Fruit fly (Drosophila melanogaster) whole organism, embryonic: ENCODE data around the gene Rpn12.

Experiments
- Atf6 ChIP-seq: fragments of 200-800 bp; sonication (Bioruptor generic); IDR thresholded peaks from 2 replicates; pipeline ENCODE4 v1.3.6; 2022; ENCODE audit warnings: missing biosample characterization, missing genetic modification characterization
- Bdp1 ChIP-seq: fragments of 200-800 bp; sonication (Bioruptor generic); optimal IDR thresholded peaks from 3 replicates; lab custom pipeline; 2016; ENCODE audit warnings: missing biosample characterization, missing genetic modification characterization
- C15 ChIP-seq: fragments of 200-800 bp; sonication (Bioruptor generic); IDR thresholded peaks from 3 replicates; pipeline ENCODE4 v1.3.6; 2022; ENCODE audit warnings: missing biosample characterization, missing genetic modification characterization
- CG10321 ChIP-seq: fragments of 200-800 bp; sonication (Bioruptor generic); IDR thresholded peaks from 2 replicates; pipeline ENCODE4 v1.3.6; 2022; ENCODE audit warnings: missing biosample characterization, missing genetic modification characterization
- CG10366 ChIP-seq: fragments of 200-800 bp; sonication (Bioruptor generic); IDR thresholded peaks from 2 replicates; pipeline ENCODE4 v1.3.6; 2022; ENCODE audit warnings: missing biosample characterization, missing genetic modification characterization
- CG11504 ChIP-seq: fragments of 200-800 bp; sonication (Bioruptor generic); optimal IDR thresholded peaks from 3 replicates; lab custom pipeline; 2019; ENCODE audit warnings: missing biosample characterization, mild to moderate bottlenecking, missing genetic modification characterization, moderate library complexity
- CG11723 ChIP-seq: fragments of 200-800 bp; sonication (Bioruptor generic); optimal IDR thresholded peaks from 2 replicates; lab custom pipeline; 2017; ENCODE audit warnings: missing biosample characterization, mild to moderate bottlenecking, missing genetic modification characterization
- CG12942 ChIP-seq: fragments of 200-800 bp; sonication (Bioruptor generic); optimal IDR thresholded peaks from 3 replicates; lab custom pipeline; 2016; ENCODE audit warnings: missing biosample characterization, missing genetic modification characterization
- CG13424 ChIP-seq: fragments of 200-800 bp; sonication (Bioruptor generic); optimal IDR thresholded peaks from 2 replicates; lab custom pipeline; 2019; ENCODE audit warnings: missing biosample characterization, mild to moderate bottlenecking, missing genetic modification characterization, moderate library complexity
- CG14667 ChIP-seq: fragments of 200-800 bp; sonication (Bioruptor generic); IDR thresholded peaks from 2 replicates; pipeline ENCODE4 v1.3.6; 2022; ENCODE audit warnings: missing biosample characterization, missing genetic modification characterization
- CG14860 ChIP-seq: fragments of 200-800 bp; sonication (Bioruptor generic); IDR thresholded peaks from 3 replicates; pipeline ENCODE4 v1.3.6; 2022; ENCODE audit warnings: missing biosample characterization, missing genetic modification characterization; ENCODE audit not compliant: partially characterized antibody
- CG16779 ChIP-seq: fragments of 200-800 bp; sonication (Bioruptor generic); IDR thresholded peaks from 2 replicates; pipeline ENCODE4 v1.3.6; 2022; ENCODE audit warnings: missing biosample characterization, missing genetic modification characterization
- CG17328 ChIP-seq: fragments of 200-800 bp; sonication (Bioruptor generic); IDR thresholded peaks from 2 replicates; pipeline ENCODE4 v1.3.6; 2022; ENCODE audit warnings: missing biosample characterization, missing genetic modification characterization
- CG17361 ChIP-seq: fragments of 200-800 bp; sonication (Bioruptor generic); IDR thresholded peaks from 3 replicates; pipeline ENCODE4 v1.3.6; 2022; ENCODE audit warnings: missing biosample characterization, missing genetic modification characterization
- CG2678 ChIP-seq: fragments of 200-800 bp; sonication (Bioruptor generic); optimal IDR thresholded peaks from 3 replicates; lab custom pipeline; 2019; ENCODE audit warnings: missing biosample characterization, mild to moderate bottlenecking, missing genetic modification characterization, moderate library complexity
- CG30431 ChIP-seq: fragments of 200-800 bp; sonication (Bioruptor generic); optimal IDR thresholded peaks from 2 replicates; lab custom pipeline; 2017; ENCODE audit warnings: missing biosample characterization, missing genetic modification characterization
- CG3281 ChIP-seq: fragments of 200-800 bp; sonication (Bioruptor generic); optimal IDR thresholded peaks from 3 replicates; lab custom pipeline; 2017; ENCODE audit warnings: missing biosample characterization, mild to moderate bottlenecking, missing genetic modification characterization
- CG3838 ChIP-seq: fragments of 200-800 bp; sonication (Bioruptor generic); optimal IDR thresholded peaks from 3 replicates; lab custom pipeline; 2016; ENCODE audit warnings: missing biosample characterization, missing genetic modification characterization
- CG3995 ChIP-seq: fragments of 200-800 bp; sonication (Bioruptor generic); optimal IDR thresholded peaks from 3 replicates; lab custom pipeline; 2016; ENCODE audit warnings: missing biosample characterization, missing genetic modification characterization
- CG4282 ChIP-seq: fragments of 200-800 bp; sonication (Bioruptor generic); optimal IDR thresholded peaks from 2 replicates; lab custom pipeline; 2016; ENCODE audit warnings: missing biosample characterization, missing genetic modification characterization
- CG4404 ChIP-seq: fragments of 200-800 bp; sonication (Bioruptor generic); IDR thresholded peaks from 2 replicates; pipeline ENCODE4 v1.3.6; 2022; ENCODE audit warnings: missing biosample characterization, missing genetic modification characterization
- CG4617 ChIP-seq: fragments of 200-800 bp; sonication (Bioruptor generic); optimal IDR thresholded peaks from 3 replicates; lab custom pipeline; 2016; ENCODE audit warnings: missing biosample characterization, missing genetic modification characterization, borderline replicate concordance
- CG6683 ChIP-seq: fragments of 200-800 bp; sonication (Bioruptor generic); optimal IDR thresholded peaks from 2 replicates; lab custom pipeline; 2017; ENCODE audit warnings: missing biosample characterization, mild to moderate bottlenecking, missing genetic modification characterization, missing genetic modification reagents
- CG6765 ChIP-seq: fragments of 200-800 bp; sonication (Bioruptor generic); optimal IDR thresholded peaks from 3 replicates; lab custom pipeline; 2017; ENCODE audit warnings: missing biosample characterization, mild to moderate bottlenecking, missing genetic modification characterization
- CG7786 ChIP-seq: fragments of 200-800 bp; sonication (Bioruptor generic); optimal IDR thresholded peaks from 2 replicates; lab custom pipeline; 2016; ENCODE audit warnings: missing biosample characterization, missing genetic modification characterization
- CG8478 ChIP-seq: fragments of >200 bp; optimal IDR thresholded peaks from 2 replicates; lab custom pipeline; 2018
- CG8765 ChIP-seq: fragments of 200-800 bp; sonication (Bioruptor generic); IDR thresholded peaks from 2 replicates; pipeline ENCODE4 v1.3.6; 2022; ENCODE audit warnings: missing biosample characterization, missing genetic modification characterization
- CHES-1-like ChIP-seq: fragments of 200-800 bp; sonication (Bioruptor generic); optimal IDR thresholded peaks from 2 replicates; lab custom pipeline; 2016; ENCODE audit warnings: missing biosample characterization, missing genetic modification characterization
- Dll ChIP-seq: fragments of 200-800 bp; sonication (Bioruptor generic); IDR thresholded peaks from 4 replicates; pipeline ENCODE4 v1.3.6; 2022; ENCODE audit warnings: missing biosample characterization, missing genetic modification characterization; ENCODE audit not compliant: partially characterized antibody
- Doc2 ChIP-seq: fragments of 200-800 bp; sonication (Bioruptor generic); IDR thresholded peaks from 2 replicates; pipeline ENCODE4 v1.3.6; 2022; ENCODE audit warnings: missing biosample characterization, missing genetic modification characterization
- Dref ChIP-seq: fragments of 200-800 bp; sonication (Bioruptor generic); IDR thresholded peaks from 2 replicates; pipeline ENCODE4 v1.3.6; 2022; ENCODE audit warnings: missing biosample characterization, missing genetic modification characterization
- Fer1 ChIP-seq: fragments of 200-800 bp; sonication (Bioruptor generic); optimal IDR thresholded peaks from 2 replicates; lab custom pipeline; 2017; ENCODE audit warnings: missing biosample characterization, mild to moderate bottlenecking, missing genetic modification characterization
- Gug ChIP-seq: fragments of 200-800 bp; sonication (Bioruptor generic); IDR thresholded peaks from 4 replicates; pipeline ENCODE4 v1.3.6; 2022; ENCODE audit warnings: missing biosample characterization, missing genetic modification characterization
- MTF-1 ChIP-seq: fragments of 200-800 bp; sonication (Bioruptor generic); optimal IDR thresholded peaks from 2 replicates; lab custom pipeline; 2018; ENCODE audit warnings: missing biosample characterization, mild to moderate bottlenecking, missing genetic modification characterization, borderline replicate concordance
- Med ChIP-seq: fragments of 200-800 bp; sonication (Bioruptor generic); peaks from one replicate; lab custom pipeline; 2016; ENCODE audit warnings: missing biosample characterization, missing genetic modification characterization, mild to moderate bottlenecking, inconsistent platforms, moderate library complexity
- Pdp1 ChIP-seq, 2 experiments: fragments of 200-800 bp; sonication (Bioruptor generic); optimal IDR thresholded peaks; 3 replicates each; lab custom pipeline; 2016; ENCODE audit warnings: missing biosample characterization in 2 of 2, missing genetic modification characterization in 2 of 2, mild to moderate bottlenecking in 1 of 2, moderate library complexity in 1 of 2
- Trl ChIP-seq, 3 experiments: fragments of >200 bp in 2 of 3; fragments of 200-800 bp in 1 of 3; sonication (Bioruptor generic) in 1 of 3; optimal IDR thresholded peaks; 2 replicates in 1 of 3; 3 replicates in 2 of 3; lab custom pipeline; 2016 to 2017; ENCODE audit warnings: missing biosample characterization in 1 of 3, missing genetic modification characterization in 1 of 3
- Usf ChIP-seq: fragments of 200-800 bp; sonication (Bioruptor generic); optimal IDR thresholded peaks from 2 replicates; lab custom pipeline; 2017; ENCODE audit warnings: missing genotype, missing biosample characterization, missing genetic modification characterization
- abd-A ChIP-seq: fragments of 200-800 bp; sonication (Bioruptor generic); optimal IDR thresholded peaks from 3 replicates; lab custom pipeline; 2019; ENCODE audit warnings: missing biosample characterization, mild to moderate bottlenecking, missing genetic modification characterization, moderate library complexity
- az2 ChIP-seq: fragments of 200-800 bp; sonication (Bioruptor generic); optimal IDR thresholded peaks from 3 replicates; lab custom pipeline; 2016; ENCODE audit warnings: missing biosample characterization, missing genetic modification characterization
- br ChIP-seq: fragments of >200 bp; optimal IDR thresholded peaks from 2 replicates; lab custom pipeline; 2017
- chif ChIP-seq, 2 experiments: fragments of 200-800 bp; sonication (Bioruptor generic); optimal IDR thresholded peaks; 3 replicates each; lab custom pipeline; 2016; ENCODE audit warnings: missing biosample characterization in 2 of 2, missing genetic modification characterization in 2 of 2
- eve ChIP-seq, 2 experiments: fragments of >200 bp; optimal IDR thresholded peaks; 2 replicates each; lab custom pipeline; 2017; ENCODE audit warnings: missing biosample characterization in 2 of 2, missing genetic modification characterization in 2 of 2
- ham ChIP-seq: fragments of 200-800 bp; sonication (Bioruptor generic); IDR thresholded peaks from 2 replicates; pipeline ENCODE4 v1.3.6; 2022; ENCODE audit warnings: missing biosample characterization, missing genetic modification characterization
- hbn ChIP-seq: fragments of 200-800 bp; sonication (Bioruptor generic); IDR thresholded peaks from 2 replicates; pipeline ENCODE4 v1.3.6; 2022; ENCODE audit warnings: missing biosample characterization, missing genetic modification characterization; ENCODE audit not compliant: partially characterized antibody
- luna ChIP-seq: fragments of 200-800 bp; sonication (Bioruptor generic); optimal IDR thresholded peaks from 2 replicates; lab custom pipeline; 2016; ENCODE audit warnings: missing biosample characterization, missing genetic modification characterization
- shn ChIP-seq: fragments of 200-800 bp; sonication (Bioruptor generic); optimal IDR thresholded peaks from 3 replicates; lab custom pipeline; 2016; ENCODE audit warnings: missing biosample characterization, missing genetic modification characterization
- stwl ChIP-seq: fragments of 200-800 bp; sonication (Bioruptor generic); optimal IDR thresholded peaks from 3 replicates; lab custom pipeline; 2018; ENCODE audit warnings: missing biosample characterization, mild to moderate bottlenecking, missing genetic modification characterization, moderate library complexity
- tio ChIP-seq: fragments of 200-800 bp; sonication (Bioruptor generic); optimal IDR thresholded peaks from 2 replicates; lab custom pipeline; 2017; ENCODE audit warnings: missing biosample characterization, missing genetic modification characterization, inconsistent platforms
- trem ChIP-seq: fragments of 200-800 bp; optimal IDR thresholded peaks from 3 replicates; lab custom pipeline; 2019; ENCODE audit warnings: missing biosample characterization, mild to moderate bottlenecking, missing genetic modification characterization, moderate library complexity
- zfh1 ChIP-seq: fragments of 200-800 bp; sonication (Bioruptor generic); IDR thresholded peaks from 3 replicates; pipeline ENCODE4 v1.3.6; 2022; ENCODE audit warnings: missing biosample characterization, missing genetic modification characterization

Gene Rpn12

dm6 chr3L:16612152-16612551 lies 29.3 kb downstream of the Rpn12 start, which contains the start of gene CG4101 (continued):
- TF ChIP-seq CG16779 (GFP tag; lab: Robert Waterston, UW) (0 out of 2 replicates have a peak, but pooled peaks have one; percentile 13), Fer1 (GFP tag; lab: Kevin White, UChicago) (peak; percentile 80), Bdp1 (GFP tag; lab: Kevin White, UChicago) (peak; percentile 67), CG8765 (GFP tag; lab: Robert Waterston, UW) (peak; percentile 65), shn (GFP tag; lab: Kevin White, UChicago) (peak; percentile 76), CG4617 (GFP tag; lab: Kevin White, UChicago) (peak; percentile 51), C15 (GFP tag; lab: Robert Waterston, UW) (0 out of 3 replicates have a peak, but pooled peaks have one; percentile 41), CG12942 (peak; percentile 81), CG11723 (GFP tag; lab: Kevin White, UChicago) (peak; percentile 52), Pdp1 (GFP tag; optimal IDR thresholded peaks at IDR 0.05; lab: Kevin White, UChicago) (peak; percentile 83 to 87), trem (tag; lab: Kevin White, UChicago) (peak; percentile 86), br (lab: Kevin White, UChicago) (no peak), CG3838 (GFP tag; lab: Kevin White, UChicago) (peak; percentile 88), CHES-1-like (GFP tag; lab: Kevin White, UChicago) (peak; percentile 83), CG6765 (GFP tag; lab: Kevin White, UChicago) (peak; percentile 54), CG17361 (GFP tag; lab: Robert Waterston, UW) (peak; percentile 71), MTF-1 (GFP tag; lab: Kevin White, UChicago) (no peak), tio (GFP tag; lab: Kevin White, UChicago) (no peak), CG6683 (peak; percentile 47), CG17328 (GFP tag; lab: Robert Waterston, UW) (peak; percentile 69), CG14667 (GFP tag; lab: Robert Waterston, UW) (peak; percentile 62), CG4282 (GFP tag; lab: Kevin White, UChicago) (no peak), Gug (GFP tag; lab: Robert Waterston, UW) (peak; percentile 73; the same call in 2 of the 4 replicates), CG11504 (tag; lab: Kevin White, UChicago) (peak; percentile 80), CG2678 (tag; lab: Kevin White, UChicago) (peak; percentile 84), zfh1 (GFP tag; lab: Robert Waterston, UW) (peak; percentile 76), CG13424 (tag; lab: Kevin White, UChicago) (peak; percentile 91), CG10366 (GFP tag; lab: Robert Waterston, UW) (peak; percentile 80), Usf (GFP tag; lab: Kevin White, UChicago) (no peak), CG14860 (GFP tag; lab: Robert Waterston, UW) (peak; percentile 69; the same call in 2 of the 3 replicates), az2 (GFP tag; lab: Kevin White, UChicago) (peak; percentile 80), Trl (optimal IDR thresholded peaks at IDR 0.05; lab: Kevin White, UChicago) (no peak), Trl (GFP tag; optimal IDR thresholded peaks at IDR 0.05; lab: Kevin White, UChicago) (peak; percentile 82), CG30431 (GFP tag; lab: Kevin White, UChicago) (no peak), hbn (GFP tag; lab: Robert Waterston, UW) (peak; percentile 85), chif (GFP tag; optimal IDR thresholded peaks at IDR 0.05; lab: Kevin White, UChicago) (peak; percentile 54 to 79), Dll (GFP tag; lab: Robert Waterston, UW) (peak; percentile 93), CG10321 (GFP tag; lab: Robert Waterston, UW) (0 out of 2 replicates have a peak, but pooled peaks have one; percentile 38), CG4404 (peak; percentile 57), CG3281 (peak; percentile 90), abd-A (tag; lab: Kevin White, UChicago) (no peak), ham (peak; percentile 39; the same call in 1 of the 2 replicates), luna (GFP tag; lab: Kevin White, UChicago) (peak; percentile 77), CG8478 (no peak), Med (GFP tag; lab: Kevin White, UChicago) (peak; percentile 95), stwl (tag; lab: Kevin White, UChicago) (peak; percentile 70), Atf6 (GFP tag; lab: Robert Waterston, UW) (peak; percentile 80), Dref (GFP tag; lab: Robert Waterston, UW) (peak; percentile 64), eve (GFP tag; optimal IDR thresholded peaks at IDR 0.05; lab: Kevin White, UChicago) (no peak), CG7786 (GFP tag; lab: Kevin White, UChicago) (peak; percentile 76), Doc2 (GFP tag; lab: Robert Waterston, UW) (no peak), CG3995 (GFP tag; lab: Kevin White, UChicago) (peak; percentile 53)
